Fruit fly (Drosophila melanogaster) whole organism, wandering third instar larva: ENCODE data around the gene Glut4EF.

Source experiments
- Abd-B ChIP-seq: fragments of >200 bp; optimal IDR thresholded peaks from 2 replicates; lab custom pipeline; 2017; ENCODE audit warnings: missing biosample characterization, missing genetic modification characterization
- CG32264 ChIP-seq: fragments of 200-800 bp; sonication (Bioruptor generic); optimal IDR thresholded peaks from 2 replicates; lab custom pipeline; 2016; ENCODE audit warnings: missing biosample characterization, missing genetic modification characterization
- CrebA ChIP-seq: fragments of 200-800 bp; sonication (Bioruptor generic); optimal IDR thresholded peaks from 2 replicates; lab custom pipeline; 2016; ENCODE audit warnings: missing biosample characterization, mild to moderate bottlenecking, missing genetic modification characterization, borderline replicate concordance
- Dfd ChIP-seq: fragments of >200 bp; optimal IDR thresholded peaks from 2 replicates; lab custom pipeline; 2017; ENCODE audit warnings: missing biosample characterization, missing genetic modification characterization
- Dif ChIP-seq: fragments of 200-275, 200-300 bp; sonication (Bioruptor generic); optimal IDR thresholded peaks from 2 replicates; lab custom pipeline; 2018; ENCODE audit warnings: missing biosample characterization, missing genetic modification characterization; ENCODE audit not compliant: partially characterized antibody
- GATAd ChIP-seq: sonication (Bioruptor generic); optimal IDR thresholded peaks from 2 replicates; lab custom pipeline; 2016; ENCODE audit warnings: missing biosample characterization, missing genetic modification characterization
- HLH106 ChIP-seq: fragments of 200-800 bp; optimal IDR thresholded peaks from 3 replicates; lab custom pipeline; 2019; ENCODE audit warnings: missing biosample characterization, mild to moderate bottlenecking, missing genetic modification characterization, moderate library complexity
- Hnf4 ChIP-seq: fragments of 200-800 bp; sonication (Bioruptor generic); optimal IDR thresholded peaks from 2 replicates; lab custom pipeline; 2016; ENCODE audit warnings: missing biosample characterization, mild to moderate bottlenecking, missing genetic modification characterization
- Hr78 ChIP-seq: fragments of >200 bp; optimal IDR thresholded peaks from 2 replicates; lab custom pipeline; 2017; ENCODE audit warnings: missing biosample characterization, missing genetic modification characterization
- Hr83 ChIP-seq: fragments of 200-300 bp; sonication (Bioruptor generic); optimal IDR thresholded peaks from 2 replicates; lab custom pipeline; 2016; ENCODE audit warnings: missing biosample characterization, mild to moderate bottlenecking, missing genetic modification characterization, moderate library complexity; ENCODE audit not compliant: poor library complexity, severe bottlenecking
- Mio ChIP-seq: sonication (Bioruptor generic); optimal IDR thresholded peaks from 2 replicates; lab custom pipeline; 2016; ENCODE audit warnings: missing biosample characterization, missing genetic modification characterization
- Myc ChIP-seq: fragments of >200 bp; optimal IDR thresholded peaks from 2 replicates; lab custom pipeline; 2017
- N ChIP-seq: fragments of >200 bp; optimal IDR thresholded peaks from 2 replicates; lab custom pipeline; 2018; ENCODE audit warnings: missing biosample characterization, missing external identifiers, missing genetic modification characterization
- OdsH ChIP-seq: fragments of 200-800 bp; sonication (Bioruptor generic); optimal IDR thresholded peaks from 2 replicates; lab custom pipeline; 2016; ENCODE audit warnings: missing biosample characterization, mild to moderate bottlenecking, missing genetic modification characterization
- Rel ChIP-seq, 2 experiments: fragments of 200-800 bp; sonication (Bioruptor generic) in 1 of 2; optimal IDR thresholded peaks; 2 replicates in 1 of 2; 3 replicates in 1 of 2; lab custom pipeline; 2016 to 2019; ENCODE audit warnings: mild to moderate bottlenecking in 2 of 2, missing biosample characterization in 2 of 2, missing genetic modification characterization in 2 of 2, moderate library complexity in 1 of 2
- Sp1 ChIP-seq: fragments of 200-800 bp; sonication (Bioruptor generic); optimal IDR thresholded peaks from 3 replicates; lab custom pipeline; 2019; ENCODE audit warnings: missing biosample characterization, mild to moderate bottlenecking, missing genetic modification characterization, moderate library complexity
- brk ChIP-seq: fragments of 200-800 bp; sonication (Bioruptor generic); optimal IDR thresholded peaks from 2 replicates; lab custom pipeline; 2016; ENCODE audit warnings: missing biosample characterization, mild to moderate bottlenecking, missing genetic modification characterization
- dl ChIP-seq, 2 experiments: fragments of 175-275, 200-275 bp in 1 of 2; fragments of 200-275 bp in 1 of 2; sonication (Bioruptor generic); optimal IDR thresholded peaks; lab custom pipeline; 2018; ENCODE audit warnings: mild to moderate bottlenecking in 2 of 2, missing biosample characterization in 2 of 2, missing genetic modification characterization in 2 of 2, moderate library complexity in 2 of 2; ENCODE audit not compliant: partially characterized antibody in 2 of 2, insufficient read depth in 1 of 2
- ey ChIP-seq: fragments of 200-800 bp; sonication (Bioruptor generic); optimal IDR thresholded peaks from 2 replicates; lab custom pipeline; 2016; ENCODE audit warnings: missing biosample characterization, missing genetic modification characterization
- foxo ChIP-seq, 2 experiments: fragments of 200-800 bp; sonication (Bioruptor generic); optimal IDR thresholded peaks; 2 replicates in 1 of 2; 3 replicates in 1 of 2; lab custom pipeline; 2016 to 2017; ENCODE audit warnings: missing biosample characterization in 2 of 2, missing genetic modification characterization in 2 of 2
- fru ChIP-seq: fragments of 200-800 bp; sonication (Bioruptor generic); optimal IDR thresholded peaks from 3 replicates; lab custom pipeline; 2016; ENCODE audit warnings: missing biosample characterization, mild to moderate bottlenecking, missing genetic modification characterization
- jim ChIP-seq: fragments of 175-275, 200-325 bp; sonication (Bioruptor generic); optimal IDR thresholded peaks from 2 replicates; lab custom pipeline; 2016; ENCODE audit warnings: missing biosample characterization, mild to moderate bottlenecking, missing genetic modification characterization
- pan ChIP-seq: fragments of >200 bp; optimal IDR thresholded peaks from 2 replicates; lab custom pipeline; 2017
- psq ChIP-seq: fragments of 200-800 bp; sonication (Bioruptor generic); optimal IDR thresholded peaks from 3 replicates; lab custom pipeline; 2017; ENCODE audit warnings: missing biosample characterization, mild to moderate bottlenecking, missing genetic modification characterization, moderate library complexity
- tai ChIP-seq: sonication (Bioruptor generic); optimal IDR thresholded peaks from 2 replicates; lab custom pipeline; 2016; ENCODE audit warnings: missing biosample characterization, missing genetic modification characterization
- usp ChIP-seq: fragments of >200 bp; optimal IDR thresholded peaks from 2 replicates; lab custom pipeline; 2017; ENCODE audit warnings: missing biosample characterization, missing genetic modification characterization

Gene Glut4EF

DNA sequence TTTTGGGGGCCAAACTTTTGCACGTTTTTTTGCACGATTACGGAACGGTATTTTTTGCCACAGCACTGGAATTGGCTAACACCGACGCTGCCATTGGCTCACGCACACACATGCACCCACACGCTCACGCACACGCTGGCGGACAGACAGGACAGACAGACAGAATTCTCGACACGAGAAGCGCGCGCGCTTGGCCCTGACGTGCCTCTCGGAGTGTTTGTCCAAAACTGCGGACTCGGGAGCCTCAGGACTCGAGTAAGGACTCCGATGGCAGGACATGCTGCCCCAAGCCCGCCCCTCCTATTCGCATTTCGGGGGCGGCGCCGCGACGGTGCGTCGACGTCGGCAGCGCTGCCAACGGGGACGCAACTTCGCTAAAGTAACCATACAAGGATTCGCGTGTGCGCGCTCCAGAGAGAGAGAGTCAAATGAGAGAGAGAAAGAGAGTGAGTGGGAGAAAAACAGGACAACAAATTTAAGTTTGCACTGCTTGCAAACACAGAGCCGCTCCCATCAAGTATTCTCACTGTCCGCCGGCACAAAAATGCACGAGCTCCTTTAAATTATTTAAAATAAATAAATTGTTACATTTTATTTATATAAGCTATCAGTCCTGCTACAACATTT is 6.5 kb upstream of the Glut4EF start, which contains the start of gene Teh1:
Gene Teh1, minus strand, starts transcription at position 210 of the 627 bp plus-strand sequence.
- TF ChIP-seq Dfd (GFP tag; lab: Kevin White, UChicago) (no peak), OdsH (GFP tag; lab: Kevin White, UChicago) (no peak), CrebA (GFP tag; lab: Kevin White, UChicago) (no peak), brk (GFP tag; lab: Kevin White, UChicago) (no peak), psq (GFP tag; lab: Kevin White, UChicago) (no peak), Sp1 (GFP tag; lab: Kevin White, UChicago) (no peak), usp (GFP tag; lab: Kevin White, UChicago) (no peak), CG32264 (no peak), Rel (GFP tag; optimal IDR thresholded peaks at IDR 0.05; lab: Kevin White, UChicago) (no peak), Rel (tag; optimal IDR thresholded peaks at IDR 0.05; lab: Kevin White, UChicago) (no peak), foxo (GFP tag; optimal IDR thresholded peaks at IDR 0.05; lab: Kevin White, UChicago) (no peak), pan (lab: Kevin White, UChicago) (no peak), ey (GFP tag; lab: Kevin White, UChicago) (no peak), dl (GFP tag; optimal IDR thresholded peaks at IDR 0.05; lab: Kevin White, UChicago; ENCODE audit: insufficient read depth in 1 of 2, partially characterized antibody in 2 of 2) (no peak), GATAd (no peak), jim (GFP tag; lab: Kevin White, UChicago) (no peak), N (no peak), Hnf4 (GFP tag; lab: Kevin White, UChicago) (no peak)

DNA sequence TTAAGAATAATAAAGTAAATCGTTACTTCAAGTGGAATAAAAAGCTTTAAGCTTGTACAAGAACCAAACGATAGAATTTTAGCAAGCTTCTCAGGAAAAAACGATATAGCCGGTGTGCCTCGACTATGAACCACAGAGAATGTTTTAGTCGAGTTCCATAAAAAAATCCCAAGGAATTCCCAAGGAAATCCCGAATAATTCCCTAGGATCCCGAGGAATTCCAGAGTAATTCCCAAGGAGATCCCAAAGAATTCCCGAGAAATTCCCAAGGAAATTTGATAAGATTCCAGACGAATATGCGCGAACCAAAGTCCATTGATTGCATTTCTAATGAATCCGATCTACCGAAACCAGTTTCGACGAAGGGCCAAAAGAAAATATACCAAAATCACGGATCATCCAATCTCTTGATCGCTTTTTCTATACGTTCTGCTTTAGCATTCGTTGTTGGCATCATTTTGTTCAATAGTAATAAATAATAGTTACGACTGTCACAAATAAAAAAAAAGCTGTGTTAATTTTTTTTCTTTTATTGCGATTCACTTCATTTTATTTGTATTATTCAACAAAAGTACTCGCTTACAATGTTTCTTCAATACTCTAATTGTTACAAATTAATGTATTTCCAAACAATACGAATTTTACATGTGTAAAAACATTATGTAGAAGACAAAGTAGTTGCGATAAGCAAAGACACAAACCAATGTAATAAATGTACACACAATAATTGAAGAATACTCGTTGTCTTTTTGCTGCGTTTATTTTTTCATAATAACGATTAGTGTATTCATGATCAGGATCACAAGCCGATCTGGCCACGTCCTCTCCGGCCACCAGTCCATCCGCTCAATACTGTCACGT is 5.7 kb upstream of the Glut4EF start:
- TF ChIP-seq dl (GFP tag; optimal IDR thresholded peaks at IDR 0.05; lab: Kevin White, UChicago; ENCODE audit: insufficient read depth in 1 of 2, partially characterized antibody in 2 of 2), result no peak
- TF ChIP-seq fru, result peak; percentile 15
- peak; percentile 90 for TF ChIP-seq Myc (lab: Kevin White, UChicago)
- TF ChIP-seq Hnf4 (GFP tag; lab: Kevin White, UChicago), result peak; percentile 1

- no peak for TF ChIP-seq Hr78
- TF ChIP-seq HLH106 (tag; lab: Kevin White, UChicago), result no peak
- no peak for TF ChIP-seq Hr83
- TF ChIP-seq jim (GFP tag; lab: Kevin White, UChicago), result no peak
- no peak for TF ChIP-seq Mio (GFP tag; lab: Kevin White, UChicago)
- no peak for TF ChIP-seq GATAd
- no peak for TF ChIP-seq Hnf4 (GFP tag; lab: Kevin White, UChicago)
- TF ChIP-seq Abd-B (GFP tag; lab: Kevin White, UChicago), result no peak
- TF ChIP-seq OdsH (GFP tag; lab: Kevin White, UChicago), result no peak
- TF ChIP-seq fru, result no peak
These were observed 4.5 kb upstream of the Glut4EF start for dm6 chr3R:9869954-9870353.

DNA sequence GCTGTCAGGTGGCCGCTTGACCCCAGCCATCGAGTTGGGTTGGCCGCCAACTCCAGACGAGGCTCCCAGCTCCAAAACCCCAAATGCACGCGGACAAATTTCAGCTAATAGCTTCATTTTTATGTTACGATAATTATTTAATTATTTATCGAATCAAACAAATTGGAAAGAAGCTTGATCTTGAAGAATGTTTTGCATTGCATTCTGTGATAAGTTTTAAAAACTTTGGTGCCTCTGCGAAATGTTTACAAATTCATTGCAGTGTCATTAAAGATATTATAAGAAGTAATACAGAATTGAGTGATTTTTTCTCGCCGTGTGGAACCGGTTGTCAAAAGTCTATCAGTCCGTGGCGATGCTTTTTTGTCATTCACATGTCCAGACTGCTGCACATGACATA is 4.1 kb upstream of the Glut4EF start:
- TF ChIP-seq psq (GFP tag; lab: Kevin White, UChicago) (no peak), tai (peak; percentile 32), Hr83 (no peak)

- TF ChIP-seq Dif (GFP tag; lab: Kevin White, UChicago), result peak; percentile 7
- no peak for TF ChIP-seq jim (GFP tag; lab: Kevin White, UChicago)
These were observed 2.2 kb upstream of the Glut4EF start for dm6 chr3R:9872133-9872814.
